Worm (Caenorhabditis elegans) whole organism, L1 larva: ENCODE results near the gene spc-1.

Source experiments
- F16B12.6 ChIP-seq: fragments of 150-350 bp; optimal IDR thresholded peaks from 2 replicates; lab custom pipeline; 2014; ENCODE audit warnings: missing biosample characterization, missing genetic modification characterization
- alr-1 ChIP-seq: fragments of 200-800 bp; sonication (Bioruptor generic); optimal IDR thresholded peaks from 2 replicates; lab custom pipeline; 2018; ENCODE audit warnings: borderline replicate concordance, mild to moderate bottlenecking, missing genetic modification characterization, missing compliant biosample characterization
- ama-1 ChIP-seq: fragments of 150-350 bp; optimal IDR thresholded peaks from 2 replicates; lab custom pipeline; 2014
- ceh-63 ChIP-seq: fragments of 200-800 bp; sonication (Bioruptor generic); optimal IDR thresholded peaks from 2 replicates; lab custom pipeline; 2018; ENCODE audit warnings: mild to moderate bottlenecking, missing genetic modification characterization, missing compliant biosample characterization
- ceh-8 ChIP-seq: fragments of 200-800 bp; sonication (Bioruptor generic); optimal IDR thresholded peaks from 2 replicates; lab custom pipeline; 2018; ENCODE audit warnings: mild to moderate bottlenecking, missing genetic modification characterization, moderate library complexity, missing compliant biosample characterization
- ceh-82 ChIP-seq, 3 experiments: fragments of 150-350 bp in 1 of 3; sonication (generic microtip) in 2 of 3; optimal IDR thresholded peaks; 2 replicates each; lab custom pipeline; 2014 to 2017; ENCODE audit warnings: missing biosample characterization in 3 of 3, missing genetic modification characterization in 3 of 3
- ceh-88 ChIP-seq: fragments of 200-800 bp; sonication (Bioruptor generic); IDR thresholded peaks from 2 replicates; pipeline ENCODE4 v1.3.6; 2022; ENCODE audit warnings: missing genetic modification characterization, missing compliant biosample characterization
- ces-1 ChIP-seq: fragments of 150-350 bp; optimal IDR thresholded peaks from 2 replicates; lab custom pipeline; 2014; ENCODE audit warnings: missing biosample characterization, missing genetic modification reagents, missing genetic modification characterization
- dsc-1 ChIP-seq: sonication (generic microtip); optimal IDR thresholded peaks from 2 replicates; lab custom pipeline; 2016; ENCODE audit warnings: mild to moderate bottlenecking, missing genetic modification characterization, missing compliant biosample characterization
- efl-3 ChIP-seq: fragments of 200-800 bp; sonication (Bioruptor generic); optimal IDR thresholded peaks from 2 replicates; lab custom pipeline; 2018; ENCODE audit warnings: mild to moderate bottlenecking, missing genetic modification characterization, missing compliant biosample characterization
- egl-13 ChIP-seq: sonication (generic microtip); optimal IDR thresholded peaks from 2 replicates; lab custom pipeline; 2016; ENCODE audit warnings: missing genotype, missing genetic modification reagents, missing genetic modification characterization, missing compliant biosample characterization
- egl-27 ChIP-seq, 2 experiments: fragments of 150-350 bp in 1 of 2; sonication (generic microtip); optimal IDR thresholded peaks; 3 replicates each; lab custom pipeline; 2017 to 2018; ENCODE audit warnings: missing biosample characterization in 2 of 2, missing genetic modification characterization in 2 of 2, missing genetic modification reagents in 2 of 2
- elt-3 ChIP-seq, 6 experiments: fragments of 150-350 bp in 1 of 6; sonication (generic microtip); optimal IDR thresholded peaks; 2 replicates each; lab custom pipeline; 2017 to 2018; ENCODE audit warnings: missing biosample characterization in 6 of 6, missing genetic modification characterization in 6 of 6, inconsistent platforms in 1 of 6
- ets-5 ChIP-seq: fragments of 200-800 bp; sonication (Bioruptor generic); IDR thresholded peaks from 2 replicates; pipeline ENCODE4 v1.3.6; 2022; ENCODE audit warnings: missing genetic modification characterization, missing compliant biosample characterization
- fkh-10 ChIP-seq: sonication (generic microtip); optimal IDR thresholded peaks from 2 replicates; lab custom pipeline; 2017; ENCODE audit warnings: missing biosample characterization, missing genetic modification reagents, missing genetic modification characterization
- fkh-4 ChIP-seq: sonication (generic microtip); optimal IDR thresholded peaks from 2 replicates; lab custom pipeline; 2016; ENCODE audit warnings: missing compliant biosample characterization, missing genetic modification characterization, borderline replicate concordance
- fos-1 ChIP-seq: fragments of 150-350 bp; optimal IDR thresholded peaks from 2 replicates; lab custom pipeline; 2014; ENCODE audit warnings: missing biosample characterization, missing genetic modification characterization
- grh-1 ChIP-seq: fragments of 200-800 bp; sonication (Bioruptor generic); IDR thresholded peaks from 2 replicates; pipeline ENCODE4 v1.3.6; 2022; ENCODE audit warnings: missing genetic modification reagents, missing genetic modification characterization, missing compliant biosample characterization
- isw-1 ChIP-seq: fragments of 200-800 bp; sonication (Bioruptor generic); IDR thresholded peaks from 2 replicates; pipeline ENCODE4 v1.3.6; 2022; ENCODE audit warnings: missing genetic modification characterization, missing compliant biosample characterization
- lin-14 ChIP-seq: fragments of 200-800 bp; sonication (Bioruptor generic); optimal IDR thresholded peaks from 2 replicates; lab custom pipeline; 2018; ENCODE audit warnings: mild to moderate bottlenecking, missing genetic modification characterization, moderate library complexity, missing compliant biosample characterization
- lin-39 ChIP-seq: fragments of 150-350 bp; optimal IDR thresholded peaks from 2 replicates; lab custom pipeline; 2014; ENCODE audit warnings: missing biosample characterization, missing genetic modification reagents, missing genetic modification characterization
- mab-9 ChIP-seq: fragments of 200-800 bp; sonication (Bioruptor generic); IDR thresholded peaks from 2 replicates; pipeline ENCODE4 v1.3.6; 2022; ENCODE audit warnings: missing genetic modification reagents, missing genetic modification characterization, missing compliant biosample characterization
- mdl-1 ChIP-seq, 2 experiments: fragments of 150-350 bp; optimal IDR thresholded peaks; 2 replicates each; lab custom pipeline; 2014 to 2017; ENCODE audit warnings: missing biosample characterization in 2 of 2, missing genetic modification characterization in 2 of 2, inconsistent platforms in 1 of 2
- mef-2 ChIP-seq: fragments of 150-350 bp; optimal IDR thresholded peaks from 2 replicates; lab custom pipeline; 2014; ENCODE audit warnings: missing biosample characterization, missing genetic modification characterization
- mep-1 ChIP-seq: fragments of 150-350 bp; optimal IDR thresholded peaks from 2 replicates; lab custom pipeline; 2014; ENCODE audit warnings: missing biosample characterization, missing genetic modification characterization
- nhr-11 ChIP-seq: fragments of 150-350 bp; optimal IDR thresholded peaks from 2 replicates; lab custom pipeline; 2014; ENCODE audit warnings: missing biosample characterization, missing genetic modification characterization
- nhr-12 ChIP-seq: sonication (generic microtip); optimal IDR thresholded peaks from 2 replicates; lab custom pipeline; 2017; ENCODE audit warnings: missing biosample characterization, missing genetic modification characterization
- nhr-28 ChIP-seq: fragments of 150-350 bp; optimal IDR thresholded peaks from 2 replicates; lab custom pipeline; 2014; ENCODE audit warnings: missing biosample characterization, missing genetic modification characterization
- nhr-71 ChIP-seq: sonication (generic microtip); optimal IDR thresholded peaks from 2 replicates; lab custom pipeline; 2016; ENCODE audit warnings: mild to moderate bottlenecking, missing genetic modification characterization, moderate library complexity, missing compliant biosample characterization
- nhr-76 ChIP-seq: sonication (generic microtip); optimal IDR thresholded peaks from 2 replicates; lab custom pipeline; 2017; ENCODE audit warnings: missing biosample characterization, missing genetic modification characterization
- nhr-90 ChIP-seq: sonication (generic microtip); optimal IDR thresholded peaks from 2 replicates; lab custom pipeline; 2016; ENCODE audit warnings: mild to moderate bottlenecking, missing genetic modification characterization, missing compliant biosample characterization; ENCODE audit not compliant: poor library complexity
- pag-3 ChIP-seq: sonication (generic microtip); optimal IDR thresholded peaks from 2 replicates; lab custom pipeline; 2017; ENCODE audit warnings: missing genetic modification characterization, mild to moderate bottlenecking, missing compliant biosample characterization, antibody characterized with exemption, borderline replicate concordance; ENCODE audit not compliant: insufficient read depth
- skn-1 ChIP-seq: fragments of 150-350 bp; optimal IDR thresholded peaks from 2 replicates; lab custom pipeline; 2014; ENCODE audit warnings: missing biosample characterization, missing genetic modification characterization
- snu-23 ChIP-seq: sonication (generic microtip); optimal IDR thresholded peaks from 2 replicates; lab custom pipeline; 2016; ENCODE audit warnings: missing genetic modification characterization, missing compliant biosample characterization
- sptf-1 ChIP-seq: fragments of 150-350 bp; optimal IDR thresholded peaks from 2 replicates; lab custom pipeline; 2014; ENCODE audit warnings: missing biosample characterization, missing genetic modification characterization
- swsn-7 ChIP-seq: sonication (generic microtip); optimal IDR thresholded peaks from 2 replicates; lab custom pipeline; 2016; ENCODE audit warnings: missing genetic modification characterization, missing compliant biosample characterization
- tbx-2 ChIP-seq: sonication (generic microtip); optimal IDR thresholded peaks from 2 replicates; lab custom pipeline; 2016; ENCODE audit warnings: missing genetic modification characterization, missing compliant biosample characterization
- unc-130 ChIP-seq: fragments of 150-350 bp; optimal IDR thresholded peaks from 2 replicates; lab custom pipeline; 2017; ENCODE audit warnings: missing biosample characterization, missing genetic modification characterization, inconsistent platforms
- unc-30 ChIP-seq: sonication (generic microtip); optimal IDR thresholded peaks from 2 replicates; lab custom pipeline; 2017; ENCODE audit warnings: missing biosample characterization, missing genetic modification characterization
- xbp-1 ChIP-seq: sonication (generic microtip); optimal IDR thresholded peaks from 2 replicates; lab custom pipeline; 2016; ENCODE audit warnings: missing genetic modification characterization, missing compliant biosample characterization
- zag-1 ChIP-seq: fragments of 150-350 bp; optimal IDR thresholded peaks from 2 replicates; lab custom pipeline; 2014; ENCODE audit warnings: missing biosample characterization, missing genetic modification characterization

spc-1 gene

DNA sequence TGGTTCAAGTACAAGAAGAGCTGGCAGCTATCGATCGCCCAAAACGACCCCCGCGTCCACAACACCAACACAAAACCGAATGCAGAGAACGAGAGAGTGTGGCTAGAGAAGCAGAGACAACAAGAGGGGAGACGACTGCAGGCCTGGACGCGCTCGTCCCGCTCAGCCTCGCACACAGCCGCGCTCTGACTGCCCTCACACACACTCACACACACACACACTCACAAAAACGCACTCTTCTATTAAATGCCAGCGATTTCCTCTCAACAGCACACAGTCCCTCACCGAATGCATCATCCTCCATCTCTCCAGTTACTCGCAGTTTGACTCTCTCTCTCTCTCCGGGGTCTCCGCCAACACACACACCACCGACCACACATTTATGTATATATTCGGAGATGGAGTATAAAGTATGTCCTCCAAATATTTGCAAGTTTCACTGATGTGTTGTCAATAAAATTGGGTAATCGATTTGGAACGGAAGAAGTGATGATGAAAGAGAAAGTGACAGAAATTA, 805 bp upstream of the spc-1 start (continued):
- TF ChIP-seq pag-3 (tag; lab: Kevin White, UChicago) (peak; percentile 61), elt-3 (tag; optimal IDR thresholded peaks at IDR 0.05; lab: Kevin White, UChicago) (peak in 5 of 6 experiments; percentile 22 to 86 (median 58)), egl-13 (tag; lab: Kevin White, UChicago) (peak; percentile 86), alr-1 (tag; lab: Kevin White, UChicago) (no peak), mdl-1 (tag; optimal IDR thresholded peaks at IDR 0.05; lab: Kevin White, UChicago) (peak in 1 of 2 experiments; percentile 91), efl-3 (GFP tag; lab: Kevin White, UChicago) (no peak), mep-1 (peak; percentile 85), lin-14 (GFP tag; lab: Kevin White, UChicago) (peak; percentile 99), nhr-28 (tag; lab: Kevin White, UChicago) (no peak), grh-1 (GFP tag; lab: Robert Waterston, UW) (0 out of 2 replicates have a peak, but pooled peaks have one; percentile 48), sptf-1 (tag; lab: Kevin White, UChicago) (no peak), tbx-2 (tag; lab: Kevin White, UChicago) (peak; percentile 93), nhr-90 (peak; percentile 86), mab-9 (GFP tag; lab: Robert Waterston, UW) (peak; percentile 58; the same call in 1 of the 2 replicates), xbp-1 (peak; percentile 84), lin-39 (tag; lab: Kevin White, UChicago) (no peak), nhr-12 (no peak), dsc-1 (tag; lab: Kevin White, UChicago) (peak; percentile 86), nhr-76 (tag; lab: Kevin White, UChicago) (no peak), ama-1 (lab: Kevin White, UChicago) (no peak), fkh-4 (tag; lab: Kevin White, UChicago) (peak; percentile 14), zag-1 (tag; lab: Kevin White, UChicago) (peak; percentile 87), ets-5 (GFP tag; lab: Robert Waterston, UW) (no peak), ceh-82 (tag; optimal IDR thresholded peaks at IDR 0.05; lab: Kevin White, UChicago) (peak; percentile 86 to 92 (median 87)), ceh-63 (GFP tag; lab: Kevin White, UChicago) (no peak), egl-27 (tag; optimal IDR thresholded peaks at IDR 0.05; lab: Kevin White, UChicago) (peak; percentile 85 to 90), ceh-88 (GFP tag; lab: Robert Waterston, UW) (peak; percentile 38; the same call in 1 of the 2 replicates), skn-1 (peak; percentile 79), mef-2 (peak; percentile 83), F16B12.6 (tag; lab: Kevin White, UChicago) (peak; percentile 6), ceh-8 (GFP tag; lab: Kevin White, UChicago) (peak; percentile 76), nhr-11 (tag; lab: Kevin White, UChicago) (peak; percentile 12)

DNA sequence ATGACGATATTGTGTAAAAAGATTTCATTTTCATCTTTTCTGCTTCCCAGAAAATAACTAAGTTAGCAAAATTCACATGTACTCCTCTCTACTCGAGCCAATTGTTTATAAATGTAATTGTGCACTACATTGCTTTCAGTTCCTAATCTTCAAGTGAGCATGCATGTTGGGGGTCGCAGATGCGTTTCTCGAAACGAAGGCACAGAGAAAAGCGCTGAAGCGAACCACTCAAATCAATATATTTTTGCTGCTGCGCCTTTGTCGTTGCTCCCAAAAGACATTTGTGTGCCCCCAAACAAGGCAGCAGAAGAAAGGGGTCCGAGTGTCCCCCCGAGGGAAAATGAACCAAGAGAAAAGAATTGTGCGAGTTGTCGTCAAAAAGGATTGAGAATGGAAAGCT, 646 bp downstream of the spc-1 start:
- peak in 2 of 3 experiments; percentile 1 to 52 for TF ChIP-seq ceh-82 (tag; optimal IDR thresholded peaks at IDR 0.05; lab: Kevin White, UChicago)
- peak; percentile 40 for TF ChIP-seq ces-1 (GFP tag; lab: Kevin White, UChicago)
- TF ChIP-seq tbx-2 (tag; lab: Kevin White, UChicago), result peak; percentile 43
- no peak for TF ChIP-seq skn-1
- TF ChIP-seq nhr-71 (tag; lab: Kevin White, UChicago), result peak; percentile 42
- 0 out of 2 replicates have a peak, but pooled peaks have one; percentile 5 for TF ChIP-seq isw-1
- TF ChIP-seq unc-130 (tag; lab: Kevin White, UChicago), result no peak
- peak; percentile 20 for TF ChIP-seq swsn-7
- peak; percentile 30 for TF ChIP-seq fkh-10 (GFP tag; lab: Kevin White, UChicago)
- peak; percentile 88 for TF ChIP-seq lin-14 (GFP tag; lab: Kevin White, UChicago)
- no peak for TF ChIP-seq fos-1 (tag; lab: Kevin White, UChicago)
- TF ChIP-seq unc-30 (tag; lab: Kevin White, UChicago), result no peak
- TF ChIP-seq snu-23 (GFP tag; lab: Kevin White, UChicago), result peak; percentile 13
